Worm (Caenorhabditis elegans) whole organism, early embryonic: ENCODE results near the gene clec-228.

Experiments used
- B0310.2 ChIP-seq: sonication (generic microtip); optimal IDR thresholded peaks from 2 replicates; lab custom pipeline; 2016; ENCODE audit warnings: mild to moderate bottlenecking, missing genetic modification characterization, missing compliant biosample characterization
- F13C5.2 ChIP-seq: sonication (generic microtip); optimal IDR thresholded peaks from 2 replicates; lab custom pipeline; 2017; ENCODE audit warnings: mild to moderate bottlenecking, missing genetic modification characterization, inconsistent platforms, missing compliant biosample characterization
- aly-1 ChIP-seq: sonication (generic microtip); optimal IDR thresholded peaks from 2 replicates; lab custom pipeline; 2016; ENCODE audit warnings: missing genetic modification characterization, missing compliant biosample characterization
- ama-1 ChIP-seq: fragments of 150-350 bp; optimal IDR thresholded peaks from 2 replicates; lab custom pipeline; 2014
- ceh-13 ChIP-seq: fragments of 200-800 bp; sonication (Bioruptor generic); optimal IDR thresholded peaks from 2 replicates; lab custom pipeline; 2018; ENCODE audit warnings: mild to moderate bottlenecking, missing genetic modification characterization, missing compliant biosample characterization
- ceh-36 ChIP-seq: sonication (generic microtip); optimal IDR thresholded peaks from 2 replicates; lab custom pipeline; 2016; ENCODE audit warnings: missing genetic modification characterization, inconsistent platforms, missing compliant biosample characterization
- ets-7 ChIP-seq: sonication (generic microtip); optimal IDR thresholded peaks from 2 replicates; lab custom pipeline; 2016; ENCODE audit warnings: missing genotype, missing genetic modification characterization, missing compliant biosample characterization
- flt-1 ChIP-seq: fragments of 200-800 bp; sonication (Bioruptor generic); IDR thresholded peaks from 2 replicates; pipeline ENCODE4 v1.3.6; 2022; ENCODE audit warnings: missing genetic modification characterization, missing compliant biosample characterization
- hmbx-1 ChIP-seq: sonication (generic microtip); optimal IDR thresholded peaks from 2 replicates; lab custom pipeline; 2016; ENCODE audit warnings: mild to moderate bottlenecking, missing genetic modification characterization, missing compliant biosample characterization
- hmg-4 ChIP-seq: fragments of 200-800 bp; sonication (Bioruptor generic); optimal IDR thresholded peaks from 2 replicates; lab custom pipeline; 2018; ENCODE audit warnings: mild to moderate bottlenecking, missing genetic modification characterization, missing compliant biosample characterization
- hnd-1 ChIP-seq: sonication (generic microtip); optimal IDR thresholded peaks from 2 replicates; lab custom pipeline; 2016; ENCODE audit warnings: missing genetic modification characterization, missing compliant biosample characterization
- pes-1 ChIP-seq: fragments of 200-800 bp; sonication (Bioruptor generic); IDR thresholded peaks from 2 replicates; pipeline ENCODE4 v1.3.6; 2022; ENCODE audit warnings: missing genetic modification reagents, missing genetic modification characterization, missing compliant biosample characterization
- scrt-1 ChIP-seq: fragments of 200-800 bp; sonication (Bioruptor generic); IDR thresholded peaks from 2 replicates; pipeline ENCODE4 v1.3.6; 2022; ENCODE audit warnings: missing genetic modification characterization, missing compliant biosample characterization
- sea-1 ChIP-seq: fragments of 200-800 bp; sonication (Bioruptor generic); conservative IDR thresholded peaks from 2 replicates; pipeline ENCODE4 v1.3.6; 2022; ENCODE audit warnings: missing genetic modification characterization, missing compliant biosample characterization
- tbx-11 ChIP-seq: fragments of 200-800 bp; sonication (Bioruptor generic); IDR thresholded peaks from 2 replicates; pipeline ENCODE4 v1.3.6; 2022; ENCODE audit warnings: missing genetic modification characterization, missing compliant biosample characterization
- tbx-37 ChIP-seq: fragments of 200-800 bp; sonication (Bioruptor generic); conservative IDR thresholded peaks from 2 replicates; pipeline ENCODE4 v1.3.6; 2022; ENCODE audit warnings: missing genetic modification reagents, missing genetic modification characterization, missing compliant biosample characterization
- tra-4 ChIP-seq: sonication (generic microtip); optimal IDR thresholded peaks from 2 replicates; lab custom pipeline; 2017; ENCODE audit warnings: missing genetic modification characterization, missing compliant biosample characterization

Gene clec-228

ce11 chrV:15347292-15347691 is 8.0 kb upstream of the clec-228 start, which contains the start of gene C29F3.3:
Gene C29F3.3 (minus strand): TSS chrV:15347392.
- TF ChIP-seq ama-1: no peak
- no peak for TF ChIP-seq sea-1
- TF ChIP-seq B0310.2: no peak
- TF ChIP-seq ceh-36 (tag; lab: Kevin White, UChicago): no peak
- TF ChIP-seq tbx-11 (GFP tag; lab: Robert Waterston, UW): no peak
- TF ChIP-seq hnd-1: no peak
- TF ChIP-seq tbx-37: no peak
- TF ChIP-seq aly-1 (tag; lab: Kevin White, UChicago): no peak

- TF ChIP-seq tbx-11 (GFP tag; lab: Robert Waterston, UW) (no peak), ceh-36 (tag; lab: Kevin White, UChicago) (no peak), hnd-1 (no peak), sea-1 (no peak), scrt-1 (no peak)
Observed at ce11 chrV:15344481-15344880, 5.2 kb upstream of the clec-228 start, which contains the start of gene wrt-8. Gene wrt-8 (minus strand): TSS chrV:15344581.

- TF ChIP-seq scrt-1: no peak
- TF ChIP-seq hmg-4 (GFP tag; lab: Kevin White, UChicago): no peak
- TF ChIP-seq ceh-36 (tag; lab: Kevin White, UChicago): no peak
- TF ChIP-seq B0310.2: no peak
- no peak for TF ChIP-seq aly-1 (tag; lab: Kevin White, UChicago)
- no peak for TF ChIP-seq hmbx-1 (tag; lab: Kevin White, UChicago)
- no peak for TF ChIP-seq tbx-37
- TF ChIP-seq ama-1: no peak
- no peak for TF ChIP-seq hnd-1
- TF ChIP-seq pes-1: no peak
Observed at ce11 chrV:15341404-15341803, 2.1 kb upstream of the clec-228 start, which contains the start of gene clec-229. Gene clec-229 (minus strand): TSS chrV:15341504.

- TF ChIP-seq aly-1 (tag; lab: Kevin White, UChicago) (no peak), ceh-36 (tag; lab: Kevin White, UChicago) (no peak), ama-1 (no peak), tbx-37 (no peak), ets-7 (no peak), hnd-1 (no peak), B0310.2 (no peak), flt-1 (GFP tag; lab: Robert Waterston, UW) (no peak), F13C5.2 (tag; lab: Kevin White, UChicago) (no peak), pes-1 (no peak), hmg-4 (GFP tag; lab: Kevin White, UChicago) (no peak), ceh-13 (GFP tag; lab: Kevin White, UChicago) (no peak), sea-1 (no peak), tra-4 (tag; lab: Kevin White, UChicago) (no peak), hmbx-1 (tag; lab: Kevin White, UChicago) (no peak), scrt-1 (no peak), tbx-11 (GFP tag; lab: Robert Waterston, UW) (no peak)
Observed at ce11 chrV:15337405-15337804, 1.9 kb downstream of the clec-228 start, which contains the start of gene wrt-7. Gene wrt-7 (minus strand): TSS chrV:15337505.

- TF ChIP-seq flt-1 (GFP tag; lab: Robert Waterston, UW): no peak
- no peak for TF ChIP-seq ama-1
- TF ChIP-seq scrt-1: no peak
- no peak for TF ChIP-seq F13C5.2 (tag; lab: Kevin White, UChicago)
- TF ChIP-seq hmg-4 (GFP tag; lab: Kevin White, UChicago): no peak
- TF ChIP-seq hnd-1: no peak
Observed at ce11 chrV:15332851-15333250, 6.4 kb downstream of the clec-228 start, which contains the start of gene srw-113. Gene srw-113 (plus strand): TSS chrV:15333151.

ce11 chrV:15330314-15330713 is 8.9 kb downstream of the clec-228 start, which contains the start of gene srh-295:
Gene srh-295 (plus strand): TSS chrV:15330614.
- no peak for TF ChIP-seq pes-1
- no peak for TF ChIP-seq tbx-37
- TF ChIP-seq tbx-11 (GFP tag; lab: Robert Waterston, UW): no peak
- no peak for TF ChIP-seq ceh-36 (tag; lab: Kevin White, UChicago)
- no peak for TF ChIP-seq aly-1 (tag; lab: Kevin White, UChicago)
- no peak for TF ChIP-seq hmbx-1 (tag; lab: Kevin White, UChicago)
- TF ChIP-seq F13C5.2 (tag; lab: Kevin White, UChicago): no peak

ce11 chrV:15327745-15328447 is 11.4 kb downstream of the clec-228 start, which contains the start of gene ZK1037.6:
Gene ZK1037.6 (minus strand): TSS chrV:15327795.
- TF ChIP-seq aly-1 (tag; lab: Kevin White, UChicago) (no peak), tra-4 (tag; lab: Kevin White, UChicago) (no peak), pes-1 (no peak), hmg-4 (GFP tag; lab: Kevin White, UChicago) (no peak), ceh-13 (GFP tag; lab: Kevin White, UChicago) (no peak), ceh-36 (tag; lab: Kevin White, UChicago) (no peak), ama-1 (no peak), hmbx-1 (tag; lab: Kevin White, UChicago) (no peak), flt-1 (GFP tag; lab: Robert Waterston, UW) (no peak), ets-7 (no peak)

ce11 chrV:15323417-15323816 is 15.8 kb downstream of the clec-228 start:
- TF ChIP-seq tra-4 (tag; lab: Kevin White, UChicago) (no peak), hmbx-1 (tag; lab: Kevin White, UChicago) (no peak), hnd-1 (no peak), ceh-13 (GFP tag; lab: Kevin White, UChicago) (no peak), ceh-36 (tag; lab: Kevin White, UChicago) (no peak), tbx-11 (GFP tag; lab: Robert Waterston, UW) (no peak), ama-1 (no peak), aly-1 (tag; lab: Kevin White, UChicago) (no peak)
